Fruit fly (Drosophila melanogaster) whole organism, embryonic: ENCODE results near the gene CG44001.
A peak's percentile ranks its signal among the peaks of the same experiment; 100 is the strongest.

Experiments
- Antp ChIP-seq: fragments of 200-800 bp; sonication (Bioruptor generic); optimal IDR thresholded peaks from 3 replicates; lab custom pipeline; 2016; ENCODE audit warnings: missing biosample characterization, missing genetic modification characterization
- Atf3 ChIP-seq: fragments of 200-800 bp; sonication (Bioruptor generic); optimal IDR thresholded peaks from 3 replicates; lab custom pipeline; 2016; ENCODE audit warnings: missing biosample characterization, missing genetic modification characterization
- CG1024 ChIP-seq: fragments of 200-800 bp; sonication (Bioruptor generic); IDR thresholded peaks from 2 replicates; pipeline ENCODE4 v1.3.6; 2022; ENCODE audit warnings: missing biosample characterization, missing genetic modification characterization
- CG10462 ChIP-seq: fragments of 200-800 bp; sonication (Bioruptor generic); optimal IDR thresholded peaks from 2 replicates; lab custom pipeline; 2016; ENCODE audit warnings: missing biosample characterization, missing genetic modification characterization
- CG11560 ChIP-seq: fragments of 200-800 bp; sonication (Bioruptor generic); IDR thresholded peaks from 3 replicates; pipeline ENCODE4 v1.3.6; 2022; ENCODE audit warnings: missing biosample characterization, missing genetic modification characterization
- CG12104 ChIP-seq: fragments of 200-800 bp; sonication (Bioruptor generic); optimal IDR thresholded peaks from 3 replicates; lab custom pipeline; 2016; ENCODE audit warnings: missing biosample characterization, missing genetic modification characterization
- CG14860 ChIP-seq: fragments of 200-800 bp; sonication (Bioruptor generic); IDR thresholded peaks from 3 replicates; pipeline ENCODE4 v1.3.6; 2022; ENCODE audit warnings: missing biosample characterization, missing genetic modification characterization; ENCODE audit not compliant: partially characterized antibody
- CG15514 ChIP-seq: fragments of 200-800 bp; sonication (Bioruptor generic); optimal IDR thresholded peaks from 3 replicates; lab custom pipeline; 2017; ENCODE audit warnings: missing biosample characterization, missing genetic modification characterization, mild to moderate bottlenecking, moderate library complexity, missing genetic modification reagents
- CG16815 ChIP-seq: fragments of 200-800 bp; sonication (Bioruptor generic); optimal IDR thresholded peaks from 3 replicates; lab custom pipeline; 2017; ENCODE audit warnings: missing biosample characterization, mild to moderate bottlenecking, missing genetic modification characterization
- CG1792 ChIP-seq: fragments of 200-800 bp; sonication (Bioruptor generic); optimal IDR thresholded peaks from 2 replicates; lab custom pipeline; 2016; ENCODE audit warnings: missing biosample characterization, missing genetic modification characterization
- CG2199 ChIP-seq: fragments of 200-800 bp; sonication (Bioruptor generic); IDR thresholded peaks from 3 replicates; pipeline ENCODE4 v1.3.6; 2022; ENCODE audit warnings: missing biosample characterization, missing genetic modification characterization
- CG31224 ChIP-seq: fragments of 200-800 bp; sonication (Bioruptor generic); IDR thresholded peaks from 2 replicates; pipeline ENCODE4 v1.3.6; 2022; ENCODE audit warnings: missing biosample characterization, missing genetic modification characterization
- CG3163 ChIP-seq: fragments of 200-800 bp; sonication (Bioruptor generic); optimal IDR thresholded peaks from 3 replicates; lab custom pipeline; 2016; ENCODE audit warnings: missing biosample characterization, missing genetic modification characterization
- CG34224 ChIP-seq: fragments of 200-800 bp; sonication (Bioruptor generic); IDR thresholded peaks from 3 replicates; pipeline ENCODE4 v1.3.6; 2022; ENCODE audit warnings: missing biosample characterization, missing genetic modification characterization; ENCODE audit not compliant: partially characterized antibody
- CG6254 ChIP-seq: fragments of 200-800 bp; sonication (Bioruptor generic); optimal IDR thresholded peaks from 3 replicates; lab custom pipeline; 2017; ENCODE audit warnings: mild to moderate bottlenecking, missing biosample characterization, missing genetic modification reagents, missing genetic modification characterization
- CG6654 ChIP-seq: fragments of 200-800 bp; sonication (Bioruptor generic); optimal IDR thresholded peaks from 2 replicates; lab custom pipeline; 2017; ENCODE audit warnings: missing biosample characterization, mild to moderate bottlenecking, missing genetic modification characterization
- CG6683 ChIP-seq: fragments of 200-800 bp; sonication (Bioruptor generic); optimal IDR thresholded peaks from 2 replicates; lab custom pipeline; 2017; ENCODE audit warnings: missing biosample characterization, mild to moderate bottlenecking, missing genetic modification characterization, missing genetic modification reagents
- CG6765 ChIP-seq: fragments of 200-800 bp; sonication (Bioruptor generic); optimal IDR thresholded peaks from 3 replicates; lab custom pipeline; 2017; ENCODE audit warnings: missing biosample characterization, mild to moderate bottlenecking, missing genetic modification characterization
- CG7372 ChIP-seq: fragments of 200-800 bp; sonication (Bioruptor generic); IDR thresholded peaks from 2 replicates; pipeline ENCODE4 v1.3.6; 2022; ENCODE audit warnings: missing biosample characterization, missing genetic modification characterization
- CG9876 ChIP-seq: fragments of 200-800 bp; sonication (Bioruptor generic); optimal IDR thresholded peaks from 2 replicates; lab custom pipeline; 2016; ENCODE audit warnings: missing biosample characterization, missing genetic modification characterization
- HmgZ ChIP-seq: fragments of 200-800 bp; sonication (Bioruptor generic); optimal IDR thresholded peaks from 2 replicates; lab custom pipeline; 2018; ENCODE audit warnings: missing biosample characterization, mild to moderate bottlenecking, missing genetic modification characterization
- Hmx ChIP-seq: fragments of 200-800 bp; sonication (Bioruptor generic); optimal IDR thresholded peaks from 2 replicates; lab custom pipeline; 2016; ENCODE audit warnings: missing biosample characterization, missing genetic modification characterization
- Hr3 ChIP-seq: fragments of 200-800 bp; sonication (Bioruptor generic); optimal IDR thresholded peaks from 3 replicates; lab custom pipeline; 2016; ENCODE audit warnings: missing biosample characterization, missing genetic modification characterization
- Lim3 ChIP-seq: fragments of 200-800 bp; sonication (Bioruptor generic); IDR thresholded peaks from 2 replicates; pipeline ENCODE4 v1.3.6; 2022; ENCODE audit warnings: missing biosample characterization, missing genetic modification characterization
- Mad ChIP-seq: fragments of 200-800 bp; sonication (Bioruptor generic); optimal IDR thresholded peaks from 2 replicates; lab custom pipeline; 2016; ENCODE audit warnings: missing biosample characterization, missing genetic modification characterization
- Meics ChIP-seq: fragments of 200-800 bp; sonication (Bioruptor generic); optimal IDR thresholded peaks from 2 replicates; lab custom pipeline; 2017; ENCODE audit warnings: missing biosample characterization, mild to moderate bottlenecking, missing genetic modification characterization
- NFAT ChIP-seq: fragments of 200-800 bp; sonication (Bioruptor generic); IDR thresholded peaks from 2 replicates; pipeline ENCODE4 v1.3.6; 2022; ENCODE audit warnings: missing biosample characterization, missing genetic modification characterization
- Sry-β ChIP-seq: fragments of 200-800 bp; sonication (Bioruptor generic); optimal IDR thresholded peaks from 2 replicates; lab custom pipeline; 2018; ENCODE audit warnings: missing biosample characterization, mild to moderate bottlenecking, missing genetic modification characterization, moderate library complexity
- ab ChIP-seq: fragments of 200-800 bp; sonication (Bioruptor generic); optimal IDR thresholded peaks from 2 replicates; lab custom pipeline; 2016; ENCODE audit warnings: missing biosample characterization, missing genetic modification characterization
- abd-A ChIP-seq: fragments of 200-800 bp; sonication (Bioruptor generic); optimal IDR thresholded peaks from 3 replicates; lab custom pipeline; 2019; ENCODE audit warnings: missing biosample characterization, mild to moderate bottlenecking, missing genetic modification characterization, moderate library complexity
- al ChIP-seq: fragments of 200-800 bp; sonication (Bioruptor generic); IDR thresholded peaks from 2 replicates; pipeline ENCODE4 v1.3.6; 2022; ENCODE audit warnings: missing biosample characterization, missing genetic modification characterization
- ase ChIP-seq: fragments of 200-800 bp; sonication (Bioruptor generic); IDR thresholded peaks from 3 replicates; pipeline ENCODE4 v1.3.6; 2022; ENCODE audit warnings: missing biosample characterization, missing genetic modification characterization
- dpn ChIP-seq, 2 experiments: fragments of 200-800 bp; sonication (Bioruptor generic); optimal IDR thresholded peaks; 3 replicates each; lab custom pipeline; 2016; ENCODE audit warnings: missing biosample characterization in 2 of 2, missing genetic modification characterization in 2 of 2
- ftz-f1 ChIP-seq: fragments of 200-800 bp; sonication (Bioruptor generic); optimal IDR thresholded peaks from 2 replicates; lab custom pipeline; 2016; ENCODE audit warnings: missing biosample characterization, missing genetic modification characterization
- fu2 ChIP-seq: fragments of 200-800 bp; sonication (Bioruptor generic); optimal IDR thresholded peaks from 2 replicates; lab custom pipeline; 2016; ENCODE audit warnings: missing biosample characterization, missing genetic modification characterization
- gt ChIP-seq: fragments of 200-800 bp; sonication (Bioruptor generic); IDR thresholded peaks from 2 replicates; pipeline ENCODE4 v1.3.6; 2022; ENCODE audit warnings: missing biosample characterization, missing genetic modification characterization
- kah ChIP-seq: fragments of 200-800 bp; sonication (Bioruptor generic); optimal IDR thresholded peaks from 2 replicates; lab custom pipeline; 2018; ENCODE audit warnings: missing biosample characterization, mild to moderate bottlenecking, missing genetic modification characterization
- klu ChIP-seq: fragments of 200-800 bp; sonication (Bioruptor generic); IDR thresholded peaks from 2 replicates; pipeline ENCODE4 v1.3.6; 2022; ENCODE audit warnings: missing biosample characterization, missing genetic modification characterization
- lbe ChIP-seq: fragments of 200-800 bp; sonication (Bioruptor generic); optimal IDR thresholded peaks from 2 replicates; lab custom pipeline; 2016; ENCODE audit warnings: missing biosample characterization, mild to moderate bottlenecking, missing genetic modification characterization
- nerfin-1 ChIP-seq: fragments of 200-800 bp; sonication (Bioruptor generic); optimal IDR thresholded peaks from 3 replicates; lab custom pipeline; 2019; ENCODE audit warnings: missing biosample characterization, mild to moderate bottlenecking, missing genetic modification characterization, moderate library complexity
- oc ChIP-seq: fragments of 200-800 bp; sonication (Bioruptor generic); optimal IDR thresholded peaks from 2 replicates; lab custom pipeline; 2018; ENCODE audit warnings: missing biosample characterization, mild to moderate bottlenecking, missing genetic modification characterization, moderate library complexity
- org-1 ChIP-seq: fragments of 200-800 bp; sonication (Bioruptor generic); optimal IDR thresholded peaks from 2 replicates; lab custom pipeline; 2017; ENCODE audit warnings: missing biosample characterization, missing genetic modification characterization
- pho ChIP-seq: fragments of 200-800 bp; sonication (Bioruptor generic); optimal IDR thresholded peaks from 2 replicates; lab custom pipeline; 2016; ENCODE audit warnings: missing biosample characterization, missing genetic modification characterization
- repo ChIP-seq: fragments of 200-800 bp; sonication (Bioruptor generic); optimal IDR thresholded peaks from 2 replicates; lab custom pipeline; 2016; ENCODE audit warnings: missing biosample characterization, missing genetic modification characterization
- sens-2 ChIP-seq: fragments of 200-800 bp; sonication (Bioruptor generic); IDR thresholded peaks from 2 replicates; pipeline ENCODE4 v1.3.6; 2022; ENCODE audit warnings: missing biosample characterization, missing genetic modification characterization
- slp2 ChIP-seq: fragments of 200-800 bp; sonication (Bioruptor generic); optimal IDR thresholded peaks from 2 replicates; lab custom pipeline; 2016; ENCODE audit warnings: missing biosample characterization, missing genetic modification characterization
- sug ChIP-seq: fragments of 200-800 bp; optimal IDR thresholded peaks from 2 replicates; lab custom pipeline; 2019; ENCODE audit warnings: missing biosample characterization, mild to moderate bottlenecking, missing genetic modification characterization, moderate library complexity
- trh ChIP-seq: fragments of 200-800 bp; sonication (Bioruptor generic); optimal IDR thresholded peaks from 2 replicates; lab custom pipeline; 2016; ENCODE audit warnings: missing biosample characterization, missing genetic modification characterization
- vnd ChIP-seq: fragments of 200-800 bp; sonication (Bioruptor generic); IDR thresholded peaks from 3 replicates; pipeline ENCODE4 v1.3.6; 2022; ENCODE audit warnings: missing biosample characterization, missing genetic modification characterization; ENCODE audit not compliant: partially characterized antibody
- wdn ChIP-seq: fragments of 200-800 bp; sonication (Bioruptor generic); IDR thresholded peaks from 2 replicates; pipeline ENCODE4 v1.3.6; 2022; ENCODE audit warnings: missing biosample characterization, missing genetic modification characterization
- zf30C ChIP-seq: fragments of 200-800 bp; sonication (Bioruptor generic); optimal IDR thresholded peaks from 3 replicates; lab custom pipeline; 2018; ENCODE audit warnings: missing biosample characterization, mild to moderate bottlenecking, missing genetic modification characterization

CG44001 gene

DNA sequence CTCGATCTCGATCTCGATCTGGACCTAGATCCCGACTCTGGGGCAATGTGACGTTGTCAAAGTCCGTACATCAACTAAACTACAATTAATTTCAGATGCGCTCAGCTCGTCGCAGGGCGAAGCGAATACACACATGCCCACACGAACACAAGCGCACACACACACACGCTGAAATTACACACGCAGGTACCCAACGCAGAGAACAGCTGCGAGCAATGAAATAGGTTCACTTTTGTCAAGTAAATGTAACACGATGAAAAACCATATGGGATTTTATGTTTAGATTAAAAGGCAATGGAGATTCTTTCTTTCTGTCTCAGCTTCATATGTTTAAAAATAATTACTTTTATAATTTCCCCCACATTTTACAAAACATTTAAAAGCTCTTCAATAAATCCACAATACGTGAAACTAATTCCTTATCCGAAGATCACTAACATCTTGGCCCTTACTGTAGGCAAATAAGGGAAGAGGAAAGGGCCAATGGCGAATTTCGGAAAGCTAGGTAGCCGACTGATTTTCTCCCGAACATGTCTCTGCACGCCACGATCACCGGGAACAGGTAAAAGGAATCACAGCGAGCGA is 42.7 kb upstream of the CG44001 start (continued):
- TF ChIP-seq lbe (GFP tag; lab: Kevin White, UChicago): peak; percentile 86
- no peak for TF ChIP-seq gt
- peak; percentile 79 for TF ChIP-seq CG7372 (GFP tag; lab: Robert Waterston, UW)
- 0 out of 2 replicates have a peak, but pooled peaks have one; percentile 22 for TF ChIP-seq CG1024 (GFP tag; lab: Robert Waterston, UW)
- peak; percentile 66 for TF ChIP-seq ab (GFP tag; lab: Kevin White, UChicago)
- no peak for TF ChIP-seq zf30C (GFP tag; lab: Kevin White, UChicago)
- peak; percentile 75 for TF ChIP-seq Antp
- peak; percentile 62 for TF ChIP-seq fu2 (GFP tag; lab: Kevin White, UChicago)
- peak; percentile 68 for TF ChIP-seq Hr3 (GFP tag; lab: Kevin White, UChicago)
- peak; percentile 70 for TF ChIP-seq Mad (GFP tag; lab: Kevin White, UChicago)
- TF ChIP-seq Atf3 (GFP tag; lab: Kevin White, UChicago): peak; percentile 44
- peak; percentile 69 for TF ChIP-seq CG10462 (GFP tag; lab: Kevin White, UChicago)
- TF ChIP-seq HmgZ: peak; percentile 80
- peak; percentile 60 for TF ChIP-seq kah (GFP tag; lab: Kevin White, UChicago)
- TF ChIP-seq ftz-f1 (GFP tag; lab: Kevin White, UChicago): no peak
- no peak for TF ChIP-seq CG3163 (GFP tag; lab: Kevin White, UChicago)
- peak; percentile 42 for TF ChIP-seq oc (tag; lab: Kevin White, UChicago)
- peak; percentile 49 for TF ChIP-seq CG9876 (GFP tag; lab: Kevin White, UChicago)
- no peak for TF ChIP-seq trh (GFP tag; lab: Kevin White, UChicago)
- peak; percentile 67 for TF ChIP-seq CG15514 (GFP tag; lab: Kevin White, UChicago)
- peak; percentile 90 for TF ChIP-seq CG16815 (GFP tag; lab: Kevin White, UChicago)
- peak; percentile 55; the same call in 2 of the 3 replicates for TF ChIP-seq CG11560 (tag; lab: Robert Waterston, UW)
- peak; percentile 78 for TF ChIP-seq org-1 (GFP tag; lab: Kevin White, UChicago)
- TF ChIP-seq slp2: peak; percentile 62
- TF ChIP-seq al (GFP tag; lab: Robert Waterston, UW): peak; percentile 79
- TF ChIP-seq wdn (GFP tag; lab: Robert Waterston, UW): peak; percentile 58
- peak; percentile 58 to 64 for TF ChIP-seq dpn (GFP tag; optimal IDR thresholded peaks at IDR 0.05; lab: Kevin White, UChicago)
- TF ChIP-seq CG12104 (GFP tag; lab: Kevin White, UChicago): peak; percentile 73
- TF ChIP-seq NFAT: peak; percentile 70
- TF ChIP-seq abd-A (tag; lab: Kevin White, UChicago): peak; percentile 9
- peak; percentile 48 for TF ChIP-seq pho (GFP tag; lab: Kevin White, UChicago)
- no peak for TF ChIP-seq CG14860 (GFP tag; lab: Robert Waterston, UW)
- TF ChIP-seq CG6683 (GFP tag; lab: Kevin White, UChicago): peak; percentile 62
- peak; percentile 70 for TF ChIP-seq CG31224
- peak; percentile 72 for TF ChIP-seq CG6765 (GFP tag; lab: Kevin White, UChicago)
- TF ChIP-seq vnd (GFP tag; lab: Robert Waterston, UW): no peak
- TF ChIP-seq repo: peak; percentile 14
- TF ChIP-seq Lim3: no peak; the same call in 1 of the 2 replicates
- TF ChIP-seq, all 482 proteins: peak for 394

DNA sequence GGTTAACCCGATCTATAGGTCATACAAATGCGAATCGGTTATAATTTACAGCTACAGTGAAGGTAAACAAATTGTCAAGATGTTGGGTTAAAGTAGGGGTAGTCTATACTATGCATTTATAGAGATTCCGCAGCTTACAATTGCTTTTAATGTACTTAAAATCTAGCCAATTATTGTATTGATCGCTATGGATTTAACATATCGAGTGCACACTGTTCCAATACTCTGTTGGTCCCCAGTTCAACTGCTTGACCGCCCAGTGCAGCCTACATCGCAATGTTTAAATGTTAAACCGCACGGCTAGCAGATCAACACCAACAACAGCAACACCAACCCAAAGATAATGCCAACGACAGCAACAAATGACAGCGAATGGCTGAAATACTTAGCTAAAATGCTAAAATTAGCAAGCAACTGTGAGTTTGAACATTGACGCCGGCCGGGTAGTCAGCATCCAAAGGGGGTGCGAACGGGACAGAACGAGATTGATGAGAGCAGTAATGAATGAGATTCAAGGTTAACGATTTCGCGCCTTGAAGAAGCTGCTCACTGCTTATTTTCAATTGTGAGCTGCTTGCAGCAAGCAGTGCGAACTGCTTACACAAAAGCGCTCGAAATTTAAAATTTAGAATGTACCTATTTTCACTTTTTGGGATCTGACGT is 42.0 kb upstream of the CG44001 start:
- TF ChIP-seq nerfin-1 (tag; lab: Kevin White, UChicago): no peak
- TF ChIP-seq Hmx (GFP tag; lab: Kevin White, UChicago): no peak
- peak; percentile 41 for TF ChIP-seq sug (tag; lab: Kevin White, UChicago)
- no peak for TF ChIP-seq CG34224 (GFP tag; lab: Robert Waterston, UW)
- peak; percentile 44; the same call in 2 of the 3 replicates for TF ChIP-seq ase (GFP tag; lab: Robert Waterston, UW)
- TF ChIP-seq sens-2 (GFP tag; lab: Robert Waterston, UW): peak; percentile 36; the same call in 1 of the 2 replicates
- no peak for TF ChIP-seq CG1792 (GFP tag; lab: Kevin White, UChicago)
- TF ChIP-seq CG6254 (GFP tag; lab: Kevin White, UChicago): no peak
- no peak for TF ChIP-seq Meics (GFP tag; lab: Kevin White, UChicago)
- peak; percentile 86 for TF ChIP-seq CG6654 (GFP tag; lab: Kevin White, UChicago)
- 0 out of 2 replicates have a peak, but pooled peaks have one; percentile 5 for TF ChIP-seq klu
- TF ChIP-seq CG2199 (GFP tag; lab: Robert Waterston, UW): peak; percentile 93
- TF ChIP-seq Sry-β (GFP tag; lab: Kevin White, UChicago): no peak
